Worm (Caenorhabditis elegans) whole organism, L4 larva: Measurements from ENCODE around the gene lurp-4.

Experiments
- F37D6.2 ChIP-seq: sonication (generic microtip); optimal IDR thresholded peaks from 2 replicates; lab custom pipeline; 2016; ENCODE audit warnings: mild to moderate bottlenecking, missing genetic modification characterization, missing compliant biosample characterization
- F44E2.7 ChIP-seq: fragments of 200-800 bp; sonication (Bioruptor generic); IDR thresholded peaks from 2 replicates; pipeline ENCODE4 v2.1.2; 2022; ENCODE audit warnings: missing genetic modification characterization, missing compliant biosample characterization
- T20F7.1 ChIP-seq: fragments of 200-800 bp; sonication (Bioruptor generic); optimal IDR thresholded peaks from 2 replicates; lab custom pipeline; 2018; ENCODE audit warnings: mild to moderate bottlenecking, missing genetic modification characterization, missing compliant biosample characterization
- T26A8.4 ChIP-seq: fragments of 200-800 bp; sonication (Bioruptor generic); IDR thresholded peaks from 2 replicates; pipeline ENCODE4 v1.3.6; 2022; ENCODE audit warnings: missing genetic modification characterization, missing compliant biosample characterization
- Y48G9A.11 ChIP-seq: fragments of 200-800 bp; sonication (Bioruptor generic); IDR thresholded peaks from 2 replicates; pipeline ENCODE4 v1.3.6; 2022; ENCODE audit warnings: missing genetic modification reagents, missing genetic modification characterization, missing compliant biosample characterization
- Y75B8A.6 ChIP-seq: fragments of 200-800 bp; sonication (Bioruptor generic); IDR thresholded peaks from 2 replicates; pipeline ENCODE4 v1.3.6; 2022; ENCODE audit warnings: missing genetic modification reagents, missing genetic modification characterization, missing compliant biosample characterization
- ZK337.2 ChIP-seq: fragments of 200-800 bp; sonication (Bioruptor generic); IDR thresholded peaks from 2 replicates; pipeline ENCODE4 v1.3.6; 2022; ENCODE audit warnings: missing genetic modification reagents, missing genetic modification characterization, missing compliant biosample characterization
- ceh-28 ChIP-seq: fragments of 150-350 bp; optimal IDR thresholded peaks from 2 replicates; lab custom pipeline; 2014; ENCODE audit warnings: missing biosample characterization, missing genetic modification reagents, missing genetic modification characterization
- ceh-32 ChIP-seq: sonication (generic microtip); optimal IDR thresholded peaks from 2 replicates; lab custom pipeline; 2016; ENCODE audit warnings: mild to moderate bottlenecking, missing genetic modification characterization, missing compliant biosample characterization; ENCODE audit not compliant: poor library complexity
- ceh-62 ChIP-seq: sonication (generic microtip); optimal IDR thresholded peaks from 2 replicates; lab custom pipeline; 2017; ENCODE audit warnings: missing biosample characterization, missing genetic modification characterization
- ceh-82 ChIP-seq: sonication (generic microtip); optimal IDR thresholded peaks from 2 replicates; lab custom pipeline; 2017; ENCODE audit warnings: missing biosample characterization, missing genetic modification characterization
- ces-1 ChIP-seq: fragments of 150-350 bp; sonication (generic microtip); optimal IDR thresholded peaks from 4 replicates; lab custom pipeline; 2014; ENCODE audit warnings: missing biosample characterization, missing genetic modification reagents, missing genetic modification characterization
- cey-2 ChIP-seq: sonication (generic microtip); optimal IDR thresholded peaks from 3 replicates; lab custom pipeline; 2017; ENCODE audit warnings: missing genetic modification characterization, mild to moderate bottlenecking, missing compliant biosample characterization, antibody characterized with exemption, borderline replicate concordance; ENCODE audit not compliant: insufficient read depth
- daf-12 ChIP-seq: fragments of 150-350 bp; optimal IDR thresholded peaks from 2 replicates; lab custom pipeline; 2014; ENCODE audit warnings: missing biosample characterization, missing genetic modification reagents, missing genetic modification characterization
- daf-16 ChIP-seq, 3 experiments: sonication (generic microtip); optimal IDR thresholded peaks; 2 replicates each; lab custom pipeline; 2016 to 2017; ENCODE audit warnings: missing genetic modification characterization in 3 of 3, missing genetic modification reagents in 3 of 3, mild to moderate bottlenecking in 2 of 3, missing compliant biosample characterization in 2 of 3, missing biosample characterization in 1 of 3, moderate library complexity in 1 of 3
- daf-19 ChIP-seq: fragments of 200-800 bp; sonication (Bioruptor generic); conservative IDR thresholded peaks from 2 replicates; pipeline ENCODE4 v1.3.6; 2022; ENCODE audit warnings: missing genetic modification characterization, missing compliant biosample characterization
- daf-8 ChIP-seq: fragments of 200-800 bp; sonication (Bioruptor generic); IDR thresholded peaks from 2 replicates; pipeline ENCODE4 v1.3.6; 2022; ENCODE audit warnings: missing genetic modification characterization, missing compliant biosample characterization
- dmd-6 ChIP-seq: fragments of 200-800 bp; sonication (Bioruptor generic); IDR thresholded peaks from 2 replicates; pipeline ENCODE4 v1.3.6; 2022; ENCODE audit warnings: missing genetic modification reagents, missing genetic modification characterization, missing compliant biosample characterization
- dmd-9 ChIP-seq: fragments of 200-800 bp; sonication (Bioruptor generic); IDR thresholded peaks from 2 replicates; pipeline ENCODE4 v1.3.6; 2022; ENCODE audit warnings: missing genetic modification reagents, missing genetic modification characterization, missing compliant biosample characterization
- duxl-1 ChIP-seq: sonication (generic microtip); optimal IDR thresholded peaks from 2 replicates; lab custom pipeline; 2016; ENCODE audit warnings: mild to moderate bottlenecking, missing genetic modification characterization, moderate library complexity, missing compliant biosample characterization; ENCODE audit not compliant: poor library complexity
- dve-1 ChIP-seq: sonication (generic microtip); optimal IDR thresholded peaks from 2 replicates; lab custom pipeline; 2017; ENCODE audit warnings: antibody characterized with exemption, mild to moderate bottlenecking, missing genetic modification characterization, missing compliant biosample characterization; ENCODE audit not compliant: insufficient read depth
- gei-8 ChIP-seq: fragments of 200-800 bp; sonication (Bioruptor generic); optimal IDR thresholded peaks from 2 replicates; lab custom pipeline; 2018; ENCODE audit warnings: mild to moderate bottlenecking, missing genetic modification characterization, missing compliant biosample characterization
- jun-1 ChIP-seq: fragments of 150-350 bp; optimal IDR thresholded peaks from 2 replicates; lab custom pipeline; 2014; ENCODE audit warnings: missing biosample characterization, missing genetic modification reagents, missing genetic modification characterization
- lim-7 ChIP-seq: fragments of 200-800 bp; sonication (Bioruptor generic); IDR thresholded peaks from 2 replicates; pipeline ENCODE4 v1.3.6; 2022; ENCODE audit warnings: missing genetic modification characterization, missing compliant biosample characterization
- lin-1 ChIP-seq: fragments of 200-800 bp; sonication (Bioruptor generic); IDR thresholded peaks from 2 replicates; pipeline ENCODE4 v1.3.6; 2022; ENCODE audit warnings: missing genetic modification reagents, missing genetic modification characterization, missing compliant biosample characterization
- madf-5 ChIP-seq, 2 experiments: fragments of 200-800 bp; sonication (Bioruptor generic); IDR thresholded peaks; 2 replicates each; pipeline ENCODE4 v1.3.6; 2022; ENCODE audit warnings: missing compliant biosample characterization in 2 of 2, missing genetic modification characterization in 2 of 2
- madf-9 ChIP-seq: fragments of 200-800 bp; sonication (Bioruptor generic); conservative IDR thresholded peaks from 2 replicates; pipeline ENCODE4 v1.3.6; 2022; ENCODE audit warnings: missing genetic modification reagents, missing genetic modification characterization, missing compliant biosample characterization
- mep-1 ChIP-seq: fragments of 150-350 bp; sonication (generic microtip); optimal IDR thresholded peaks from 3 replicates; lab custom pipeline; 2014; ENCODE audit warnings: missing biosample characterization, missing genetic modification characterization
- mxl-3 ChIP-seq: fragments of 200-800 bp; sonication (Bioruptor generic); optimal IDR thresholded peaks from 2 replicates; lab custom pipeline; 2018; ENCODE audit warnings: mild to moderate bottlenecking, missing genetic modification characterization, missing compliant biosample characterization
- nhr-10 ChIP-seq: fragments of 150-350 bp; optimal IDR thresholded peaks from 2 replicates; lab custom pipeline; 2014; ENCODE audit warnings: missing biosample characterization, missing genetic modification characterization
- nhr-111 ChIP-seq: fragments of 200-800 bp; sonication (Bioruptor generic); optimal IDR thresholded peaks from 2 replicates; lab custom pipeline; 2018; ENCODE audit warnings: mild to moderate bottlenecking, missing genetic modification characterization, missing compliant biosample characterization
- nhr-25 ChIP-seq: sonication (generic microtip); optimal IDR thresholded peaks from 2 replicates; lab custom pipeline; 2017; ENCODE audit warnings: missing genetic modification characterization, mild to moderate bottlenecking, missing compliant biosample characterization, antibody characterized with exemption, moderate library complexity, borderline replicate concordance; ENCODE audit not compliant: insufficient read depth
- nhr-28 ChIP-seq: fragments of 150-350 bp; optimal IDR thresholded peaks from 2 replicates; lab custom pipeline; 2014; ENCODE audit warnings: missing biosample characterization, missing genetic modification characterization
- nhr-41 ChIP-seq: fragments of 200-800 bp; sonication (Bioruptor generic); IDR thresholded peaks from 2 replicates; pipeline ENCODE4 v1.3.6; 2022; ENCODE audit warnings: missing genetic modification reagents, missing genetic modification characterization, missing compliant biosample characterization
- nhr-48 ChIP-seq: sonication (generic microtip); optimal IDR thresholded peaks from 2 replicates; lab custom pipeline; 2016; ENCODE audit warnings: mild to moderate bottlenecking, missing genetic modification characterization, missing compliant biosample characterization
- nhr-76 ChIP-seq: fragments of 150-350 bp; optimal IDR thresholded peaks from 2 replicates; lab custom pipeline; 2014; ENCODE audit warnings: missing biosample characterization, missing genetic modification characterization
- php-3 ChIP-seq: fragments of 200-800 bp; sonication (Bioruptor generic); IDR thresholded peaks from 2 replicates; pipeline ENCODE4 v1.3.6; 2022; ENCODE audit warnings: missing genetic modification reagents, missing genetic modification characterization, missing compliant biosample characterization
- pqm-1 ChIP-seq: sonication (generic microtip); optimal IDR thresholded peaks from 2 replicates; lab custom pipeline; 2017; ENCODE audit warnings: missing biosample characterization, missing genetic modification characterization
- rbr-2 ChIP-seq: sonication (generic microtip); optimal IDR thresholded peaks from 2 replicates; lab custom pipeline; 2016; ENCODE audit warnings: missing genotype, missing genetic modification characterization, missing compliant biosample characterization
- sdz-12 ChIP-seq: fragments of 200-800 bp; sonication (Bioruptor generic); optimal IDR thresholded peaks from 2 replicates; lab custom pipeline; 2018; ENCODE audit warnings: mild to moderate bottlenecking, missing genetic modification characterization, missing compliant biosample characterization
- skn-1 ChIP-seq: fragments of 150-350 bp; optimal IDR thresholded peaks from 2 replicates; lab custom pipeline; 2014; ENCODE audit warnings: missing biosample characterization, missing genetic modification characterization
- spr-1 ChIP-seq: sonication (generic microtip); optimal IDR thresholded peaks from 2 replicates; lab custom pipeline; 2016; ENCODE audit warnings: mild to moderate bottlenecking, missing genetic modification characterization, missing compliant biosample characterization
- tag-97 ChIP-seq: fragments of 200-800 bp; sonication (Bioruptor generic); IDR thresholded peaks from 2 replicates; pipeline ENCODE4 v1.3.6; 2022; ENCODE audit warnings: missing genetic modification characterization, missing compliant biosample characterization
- unc-130 ChIP-seq: sonication (generic microtip); optimal IDR thresholded peaks from 2 replicates; lab custom pipeline; 2016; ENCODE audit warnings: missing genetic modification reagents, missing genetic modification characterization, missing compliant biosample characterization
- unc-62 ChIP-seq, 3 experiments: fragments of 150-350 bp in 1 of 3; sonication (generic microtip); optimal IDR thresholded peaks in 2 of 3; peaks in 1 of 3; 1 replicate in 1 of 3; 2 replicates in 2 of 3; lab custom pipeline; 2014 to 2017; ENCODE audit warnings: missing biosample characterization in 3 of 3, missing genetic modification characterization in 3 of 3, missing genetic modification reagents in 3 of 3, missing genotype in 1 of 3
- vab-7 ChIP-seq: fragments of 200-800 bp; sonication (Bioruptor generic); IDR thresholded peaks from 2 replicates; pipeline ENCODE4 v1.3.6; 2022; ENCODE audit warnings: missing genetic modification reagents, missing genetic modification characterization, missing compliant biosample characterization
- zag-1 ChIP-seq: fragments of 150-350 bp; optimal IDR thresholded peaks from 2 replicates; lab custom pipeline; 2014; ENCODE audit warnings: missing biosample characterization, missing genetic modification characterization
- zfp-2 ChIP-seq: sonication (generic microtip); optimal IDR thresholded peaks from 2 replicates; lab custom pipeline; 2016; ENCODE audit warnings: mild to moderate bottlenecking, missing genetic modification characterization, missing compliant biosample characterization
- zfp-3 ChIP-seq: fragments of 200-800 bp; sonication (Bioruptor generic); conservative IDR thresholded peaks from 2 replicates; pipeline ENCODE4 v1.3.6; 2022; ENCODE audit warnings: missing genetic modification reagents, missing genetic modification characterization, missing compliant biosample characterization
- zip-11 ChIP-seq: fragments of 200-800 bp; sonication (Bioruptor generic); IDR thresholded peaks from 2 replicates; pipeline ENCODE4 v1.3.6; 2022; ENCODE audit warnings: missing genetic modification characterization, missing compliant biosample characterization
- zip-2 ChIP-seq: fragments of 150-350 bp; optimal IDR thresholded peaks from 2 replicates; lab custom pipeline; 2014; ENCODE audit warnings: missing biosample characterization, missing genetic modification characterization

Gene lurp-4

DNA sequence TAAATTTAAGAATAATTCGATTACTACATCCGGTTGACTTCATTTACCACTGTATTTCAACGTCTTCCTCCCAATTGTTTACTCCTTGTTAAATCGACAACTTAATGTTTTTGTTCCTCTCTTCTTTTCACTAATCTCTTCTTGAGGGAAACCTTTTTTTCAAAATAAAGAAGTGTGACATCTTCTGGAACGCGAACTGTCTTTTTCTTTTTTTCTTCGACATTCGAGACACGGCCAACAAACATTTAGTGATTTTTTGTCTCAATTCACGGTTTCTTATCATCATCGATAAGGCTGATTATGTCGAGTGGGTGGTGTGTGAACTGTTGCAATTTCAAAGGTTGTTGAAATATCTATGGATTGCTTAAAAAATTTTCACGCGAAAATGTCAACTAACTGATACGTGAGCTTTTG lies 7.2 kb upstream of the lurp-4 start (continued):
- TF ChIP-seq Y75B8A.6 = no peak
- TF ChIP-seq ceh-28 = no peak
- no peak for TF ChIP-seq zip-2 (tag; lab: Kevin White, UChicago)
- no peak for TF ChIP-seq Y48G9A.11 (GFP tag; lab: Robert Waterston, UW)
- no peak for TF ChIP-seq jun-1 (tag; lab: Kevin White, UChicago)
- TF ChIP-seq nhr-41 = no peak
- TF ChIP-seq daf-19 = no peak
- no peak for TF ChIP-seq dmd-9 (GFP tag; lab: Robert Waterston, UW)
- peak; percentile 35 for TF ChIP-seq mep-1
- no peak for TF ChIP-seq zag-1 (tag; lab: Kevin White, UChicago)
- peak; percentile 85 for TF ChIP-seq dmd-6 (GFP tag; lab: Robert Waterston, UW)
- no peak for TF ChIP-seq daf-16 (GFP tag; optimal IDR thresholded peaks at IDR 0.05; lab: Kevin White, UChicago)
- peak; percentile 77 for TF ChIP-seq daf-16 (tag; optimal IDR thresholded peaks at IDR 0.05; lab: Kevin White, UChicago)
- TF ChIP-seq madf-9 (GFP tag; lab: Robert Waterston, UW) = no peak
- TF ChIP-seq nhr-111 (GFP tag; lab: Kevin White, UChicago) = no peak
- TF ChIP-seq zip-11 = no peak
- no peak for TF ChIP-seq sdz-12 (GFP tag; lab: Kevin White, UChicago)
- TF ChIP-seq daf-8 (GFP tag; lab: Robert Waterston, UW) = no peak
- TF ChIP-seq rbr-2 (tag; lab: Kevin White, UChicago) = no peak
- peak; percentile 7 for TF ChIP-seq nhr-10 (tag; lab: Kevin White, UChicago)
- TF ChIP-seq ceh-32 (tag; lab: Kevin White, UChicago) = no peak
- no peak for TF ChIP-seq ceh-82
- TF ChIP-seq zfp-2 = no peak
- no peak for TF ChIP-seq T26A8.4 (GFP tag; lab: Robert Waterston, UW)
- peak; percentile 71 for TF ChIP-seq nhr-28 (tag; lab: Kevin White, UChicago)
- no peak for TF ChIP-seq zfp-3 (GFP tag; lab: Robert Waterston, UW)
- no peak for TF ChIP-seq nhr-48 (tag; lab: Kevin White, UChicago)
- peak; percentile 52 for TF ChIP-seq mxl-3 (GFP tag; lab: Kevin White, UChicago)
- TF ChIP-seq php-3 (GFP tag; lab: Robert Waterston, UW) = 0 out of 2 replicates have a peak, but pooled peaks have one; percentile 14
- no peak for TF ChIP-seq lin-1
- TF ChIP-seq F44E2.7 (GFP tag; lab: Robert Waterston, UW) = no peak
- TF ChIP-seq vab-7 (GFP tag; lab: Robert Waterston, UW) = no peak
- TF ChIP-seq lim-7 (GFP tag; lab: Robert Waterston, UW) = no peak
- TF ChIP-seq nhr-76 (tag; lab: Kevin White, UChicago) = no peak
- no peak for TF ChIP-seq gei-8 (GFP tag; lab: Kevin White, UChicago)
- peak; percentile 54 for TF ChIP-seq pqm-1
- TF ChIP-seq unc-62 (GFP tag; optimal IDR thresholded peaks at IDR 0.05 in 1 of 2; lab: Kevin White, UChicago) = no peak
- TF ChIP-seq unc-62 (tag; optimal IDR thresholded peaks at IDR 0.05; lab: Kevin White, UChicago) = no peak
- no peak for TF ChIP-seq spr-1
- TF ChIP-seq ZK337.2 = no peak
- TF ChIP-seq unc-130 = no peak
- no peak for TF ChIP-seq tag-97 (GFP tag; lab: Robert Waterston, UW)
- TF ChIP-seq skn-1 (tag; lab: Kevin White, UChicago) = no peak
- TF ChIP-seq F37D6.2 (tag; lab: Kevin White, UChicago) = no peak
- TF ChIP-seq madf-5 (GFP tag; IDR thresholded peaks at IDR 0.05; lab: Robert Waterston, UW) = no peak
- no peak for TF ChIP-seq duxl-1 (tag; lab: Kevin White, UChicago)
- no peak for TF ChIP-seq ces-1 (GFP tag; lab: Kevin White, UChicago)
- no peak for TF ChIP-seq ceh-62
- no peak for TF ChIP-seq daf-12 (tag; lab: Kevin White, UChicago)
- TF ChIP-seq cey-2 = peak; percentile 79
- TF ChIP-seq dve-1 (tag; lab: Kevin White, UChicago) = peak; percentile 78
- TF ChIP-seq T20F7.1 (GFP tag; lab: Kevin White, UChicago) = peak; percentile 25
- no peak for TF ChIP-seq nhr-25
